Fruit fly (Drosophila melanogaster) whole organism, embryonic: Measurements from ENCODE around the gene CG34313.

Experiments used
- ATbp ChIP-seq: fragments of 200-800 bp; sonication (Bioruptor generic); optimal IDR thresholded peaks from 2 replicates; lab custom pipeline; 2017; ENCODE audit warnings: missing biosample characterization, mild to moderate bottlenecking, missing genetic modification characterization, missing genetic modification reagents
- Bgb ChIP-seq: fragments of 200-800 bp; sonication (Bioruptor generic); IDR thresholded peaks from 2 replicates; pipeline ENCODE4 v1.3.6; 2022; ENCODE audit warnings: missing biosample characterization, missing genetic modification characterization; ENCODE audit not compliant: partially characterized antibody
- BtbVII ChIP-seq: fragments of 200-800 bp; sonication (Bioruptor generic); optimal IDR thresholded peaks from 3 replicates; lab custom pipeline; 2017; ENCODE audit warnings: missing biosample characterization, mild to moderate bottlenecking, missing genetic modification characterization
- CG10543 ChIP-seq: fragments of 200-800 bp; sonication (Bioruptor generic); optimal IDR thresholded peaks from 3 replicates; lab custom pipeline; 2017; ENCODE audit warnings: missing biosample characterization, mild to moderate bottlenecking, missing genetic modification characterization, moderate library complexity
- CG13624 ChIP-seq: fragments of 200-800 bp; sonication (Bioruptor generic); optimal IDR thresholded peaks from 2 replicates; lab custom pipeline; 2016; ENCODE audit warnings: missing biosample characterization, missing genetic modification characterization
- CG14965 ChIP-seq: fragments of 200-800 bp; sonication (Bioruptor generic); optimal IDR thresholded peaks from 2 replicates; lab custom pipeline; 2016; ENCODE audit warnings: missing biosample characterization, missing genetic modification characterization, borderline replicate concordance
- CG1529 ChIP-seq: fragments of 200-800 bp; sonication (Bioruptor generic); optimal IDR thresholded peaks from 3 replicates; lab custom pipeline; 2018; ENCODE audit warnings: missing biosample characterization, missing genetic modification characterization
- CG16863 ChIP-seq: fragments of 200-800 bp; sonication (Bioruptor generic); optimal IDR thresholded peaks from 3 replicates; lab custom pipeline; 2016; ENCODE audit warnings: missing biosample characterization, missing genetic modification characterization
- CG17361 ChIP-seq: fragments of 200-800 bp; sonication (Bioruptor generic); IDR thresholded peaks from 3 replicates; pipeline ENCODE4 v1.3.6; 2022; ENCODE audit warnings: missing biosample characterization, missing genetic modification characterization
- CG17829 ChIP-seq: fragments of 200-800 bp; optimal IDR thresholded peaks from 2 replicates; lab custom pipeline; 2019; ENCODE audit warnings: missing biosample characterization, mild to moderate bottlenecking, missing genetic modification characterization, moderate library complexity
- CG18619 ChIP-seq: fragments of 200-800 bp; sonication (Bioruptor generic); optimal IDR thresholded peaks from 3 replicates; lab custom pipeline; 2017; ENCODE audit warnings: missing biosample characterization, mild to moderate bottlenecking, missing genetic modification characterization
- CG18764 ChIP-seq: fragments of 200-800 bp; sonication (Bioruptor generic); optimal IDR thresholded peaks from 3 replicates; lab custom pipeline; 2016; ENCODE audit warnings: missing biosample characterization, missing genetic modification characterization
- CG2199 ChIP-seq: fragments of 200-800 bp; sonication (Bioruptor generic); IDR thresholded peaks from 3 replicates; pipeline ENCODE4 v1.3.6; 2022; ENCODE audit warnings: missing biosample characterization, missing genetic modification characterization
- CG32767 ChIP-seq: fragments of 200-800 bp; sonication (Bioruptor generic); IDR thresholded peaks from 2 replicates; pipeline ENCODE4 v1.3.6; 2022; ENCODE audit warnings: missing biosample characterization, missing genetic modification characterization
- CG34376 ChIP-seq: fragments of 200-800 bp; sonication (Bioruptor generic); optimal IDR thresholded peaks from 2 replicates; lab custom pipeline; 2018; ENCODE audit warnings: missing biosample characterization, mild to moderate bottlenecking, missing genetic modification characterization
- CG3995 ChIP-seq: fragments of 200-800 bp; sonication (Bioruptor generic); optimal IDR thresholded peaks from 3 replicates; lab custom pipeline; 2016; ENCODE audit warnings: missing biosample characterization, missing genetic modification characterization
- CG6683 ChIP-seq: fragments of 200-800 bp; sonication (Bioruptor generic); optimal IDR thresholded peaks from 2 replicates; lab custom pipeline; 2017; ENCODE audit warnings: missing biosample characterization, mild to moderate bottlenecking, missing genetic modification characterization, missing genetic modification reagents
- CG6765 ChIP-seq: fragments of 200-800 bp; sonication (Bioruptor generic); optimal IDR thresholded peaks from 3 replicates; lab custom pipeline; 2017; ENCODE audit warnings: missing biosample characterization, mild to moderate bottlenecking, missing genetic modification characterization
- CG6813 ChIP-seq: fragments of 200-800 bp; sonication (Bioruptor generic); optimal IDR thresholded peaks from 2 replicates; lab custom pipeline; 2017; ENCODE audit warnings: missing biosample characterization, missing genetic modification characterization, mild to moderate bottlenecking, moderate library complexity, missing genetic modification reagents
- CG8290 ChIP-seq, 3 experiments: fragments of 200-800 bp; sonication (Bioruptor generic); optimal IDR thresholded peaks; 2 replicates each; lab custom pipeline; 2016 to 2019; ENCODE audit warnings: missing biosample characterization in 3 of 3, missing genetic modification characterization in 3 of 3, mild to moderate bottlenecking in 2 of 3, moderate library complexity in 1 of 3
- D19A ChIP-seq: fragments of 200-800 bp; optimal IDR thresholded peaks from 3 replicates; lab custom pipeline; 2019; ENCODE audit warnings: missing biosample characterization, mild to moderate bottlenecking, missing genetic modification characterization, moderate library complexity
- Dbx ChIP-seq: fragments of 200-800 bp; sonication (Bioruptor generic); IDR thresholded peaks from 3 replicates; pipeline ENCODE4 v1.3.6; 2022; ENCODE audit warnings: missing biosample characterization, missing genetic modification characterization
- Ets65A ChIP-seq: fragments of 200-800 bp; sonication (Bioruptor generic); peaks from one replicate; lab custom pipeline; 2016; ENCODE audit warnings: missing biosample characterization, missing genetic modification characterization
- GATAe ChIP-seq: fragments of 200-800 bp; sonication (Bioruptor generic); conservative IDR thresholded peaks from 2 replicates; pipeline ENCODE4 v1.3.6; 2022; ENCODE audit warnings: missing biosample characterization, missing genetic modification characterization
- Hey ChIP-seq: fragments of 200-800 bp; sonication (Bioruptor generic); optimal IDR thresholded peaks from 3 replicates; lab custom pipeline; 2018; ENCODE audit warnings: missing biosample characterization, mild to moderate bottlenecking, missing genetic modification characterization
- Med ChIP-seq: fragments of 200-800 bp; sonication (Bioruptor generic); peaks from one replicate; lab custom pipeline; 2016; ENCODE audit warnings: missing biosample characterization, missing genetic modification characterization, mild to moderate bottlenecking, inconsistent platforms, moderate library complexity
- Nf-YC ChIP-seq: fragments of 200-800 bp; optimal IDR thresholded peaks from 3 replicates; lab custom pipeline; 2019; ENCODE audit warnings: missing biosample characterization, mild to moderate bottlenecking, missing genetic modification characterization, moderate library complexity
- Opbp ChIP-seq: fragments of 200-800 bp; sonication (Bioruptor generic); IDR thresholded peaks from 3 replicates; pipeline ENCODE4 v1.3.6; 2022; ENCODE audit warnings: missing biosample characterization, missing genetic modification characterization; ENCODE audit not compliant: partially characterized antibody
- Pdp1 ChIP-seq, 2 experiments: fragments of 200-800 bp; sonication (Bioruptor generic); optimal IDR thresholded peaks; 3 replicates each; lab custom pipeline; 2016; ENCODE audit warnings: missing biosample characterization in 2 of 2, missing genetic modification characterization in 2 of 2, mild to moderate bottlenecking in 1 of 2, moderate library complexity in 1 of 2
- chinmo ChIP-seq: fragments of 200-800 bp; sonication (Bioruptor generic); IDR thresholded peaks from 4 replicates; pipeline ENCODE4 v1.3.6; 2022; ENCODE audit warnings: missing biosample characterization, missing genetic modification characterization; ENCODE audit not compliant: partially characterized antibody
- exex ChIP-seq: fragments of 200-800 bp; sonication (Bioruptor generic); optimal IDR thresholded peaks from 4 replicates; lab custom pipeline; 2018; ENCODE audit warnings: missing biosample characterization, mild to moderate bottlenecking, missing genetic modification characterization, moderate library complexity
- grn ChIP-seq: fragments of 200-800 bp; sonication (Bioruptor generic); optimal IDR thresholded peaks from 3 replicates; lab custom pipeline; 2017; ENCODE audit warnings: missing biosample characterization, missing genetic modification characterization
- hb ChIP-seq: fragments of 200-800 bp; sonication (Bioruptor generic); IDR thresholded peaks from 3 replicates; pipeline ENCODE4 v1.3.6; 2022; ENCODE audit warnings: missing biosample characterization, missing genetic modification characterization; ENCODE audit not compliant: partially characterized antibody
- lab ChIP-seq: fragments of 200-800 bp; sonication (Bioruptor generic); optimal IDR thresholded peaks from 3 replicates; lab custom pipeline; 2017; ENCODE audit warnings: missing biosample characterization, missing genetic modification characterization, mild to moderate bottlenecking, moderate library complexity, missing genetic modification reagents
- mirr ChIP-seq: fragments of 200-800 bp; sonication (Bioruptor generic); optimal IDR thresholded peaks from 3 replicates; lab custom pipeline; 2018; ENCODE audit warnings: missing biosample characterization, mild to moderate bottlenecking, missing genetic modification characterization
- onecut ChIP-seq: fragments of 200-800 bp; sonication (Bioruptor generic); IDR thresholded peaks from 2 replicates; pipeline ENCODE4 v1.3.6; 2022; ENCODE audit warnings: missing biosample characterization, missing genetic modification characterization
- sd ChIP-seq: fragments of 200-800 bp; sonication (Bioruptor generic); optimal IDR thresholded peaks from 3 replicates; lab custom pipeline; 2018; ENCODE audit warnings: missing biosample characterization, mild to moderate bottlenecking, missing genetic modification characterization, moderate library complexity
- so ChIP-seq: fragments of 200-800 bp; sonication (Bioruptor generic); IDR thresholded peaks from 3 replicates; pipeline ENCODE4 v1.3.6; 2022; ENCODE audit warnings: missing biosample characterization, missing genetic modification characterization
- sug ChIP-seq: fragments of 200-800 bp; optimal IDR thresholded peaks from 2 replicates; lab custom pipeline; 2019; ENCODE audit warnings: missing biosample characterization, mild to moderate bottlenecking, missing genetic modification characterization, moderate library complexity
- unc-4 ChIP-seq: fragments of 200-800 bp; sonication (Bioruptor generic); IDR thresholded peaks from 2 replicates; pipeline ENCODE4 v1.3.6; 2022; ENCODE audit warnings: missing biosample characterization, missing genetic modification characterization; ENCODE audit not compliant: partially characterized antibody
- zen2 ChIP-seq: fragments of 200-800 bp; sonication (Bioruptor generic); IDR thresholded peaks from 3 replicates; pipeline ENCODE4 v1.3.6; 2022; ENCODE audit warnings: missing biosample characterization, missing genetic modification characterization; ENCODE audit not compliant: partially characterized antibody

Gene CG34313

DNA sequence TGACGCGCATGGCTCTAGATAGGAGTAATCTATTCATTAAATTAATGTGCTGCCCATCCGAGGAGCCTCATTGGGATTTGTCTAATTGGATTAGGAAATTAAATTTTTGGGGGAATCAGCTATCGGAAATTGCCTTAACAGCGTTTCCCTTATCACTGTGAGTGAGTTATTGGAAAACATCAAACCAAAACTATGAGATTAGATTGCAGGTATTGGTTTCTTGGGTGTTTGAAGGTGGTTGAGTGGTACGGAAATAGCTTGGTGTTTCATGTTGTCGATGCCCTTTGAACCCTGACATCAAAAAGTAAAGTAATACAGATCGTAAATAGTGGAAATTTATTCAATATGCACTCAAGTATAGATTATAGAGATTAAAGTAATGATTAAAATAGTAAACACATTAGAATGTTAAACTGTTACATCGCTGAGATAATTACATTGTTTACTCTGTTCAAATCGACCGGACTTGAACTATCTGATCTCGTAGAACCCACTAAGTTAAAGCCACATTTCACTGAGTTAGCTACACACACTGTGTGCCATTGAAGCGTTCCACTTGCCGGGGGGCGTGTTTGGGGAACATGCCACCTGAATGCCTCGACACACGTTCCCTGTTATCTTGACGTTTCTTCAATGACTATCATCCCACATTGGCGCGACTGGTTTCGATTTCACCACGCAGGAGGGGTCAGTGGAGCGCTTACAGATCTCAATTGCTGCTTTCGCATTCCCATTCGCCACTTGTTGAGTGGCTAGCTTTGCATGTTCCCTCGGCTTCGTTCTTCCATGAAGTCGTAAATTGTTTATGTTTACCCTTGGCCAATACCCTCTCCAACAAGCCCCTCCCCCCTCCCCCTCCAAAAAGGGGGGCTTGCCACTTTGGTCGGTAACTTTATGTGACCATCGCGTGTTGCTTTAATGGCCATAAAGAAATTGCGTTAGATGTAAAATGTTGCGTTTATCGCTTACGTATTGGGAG is 3.8 kb downstream of the CG34313 start (continued):
- peak; percentile 11 for TF ChIP-seq Hey
- TF ChIP-seq, all 482 proteins: peak for 41

DNA sequence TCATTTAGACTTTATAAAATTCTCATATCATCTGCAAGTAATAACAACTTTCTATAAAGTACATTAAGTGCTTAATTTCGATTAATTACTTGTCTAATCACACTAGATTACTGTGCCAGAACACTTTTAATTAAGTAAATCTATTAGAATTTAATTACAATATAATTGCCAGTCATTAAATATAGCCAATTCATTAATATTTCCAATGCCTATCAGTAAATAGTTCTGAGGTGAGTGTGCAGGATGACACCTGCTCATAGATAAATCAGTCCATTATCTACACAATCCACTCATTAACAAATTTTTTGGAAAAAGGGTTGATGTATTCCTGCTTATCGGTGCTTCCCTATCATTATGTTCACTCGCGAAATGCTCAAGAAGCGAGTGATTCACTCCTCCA is 5.4 kb downstream of the CG34313 start:
- no peak for TF ChIP-seq CG18764 (GFP tag; lab: Kevin White, UChicago)
- TF ChIP-seq CG6813 (GFP tag; lab: Kevin White, UChicago), result no peak
- TF ChIP-seq sd (tag; lab: Kevin White, UChicago), result peak; percentile 49
- TF ChIP-seq zen2, result no peak
- TF ChIP-seq Nf-YC, result no peak
- TF ChIP-seq exex, result peak; percentile 86

DNA sequence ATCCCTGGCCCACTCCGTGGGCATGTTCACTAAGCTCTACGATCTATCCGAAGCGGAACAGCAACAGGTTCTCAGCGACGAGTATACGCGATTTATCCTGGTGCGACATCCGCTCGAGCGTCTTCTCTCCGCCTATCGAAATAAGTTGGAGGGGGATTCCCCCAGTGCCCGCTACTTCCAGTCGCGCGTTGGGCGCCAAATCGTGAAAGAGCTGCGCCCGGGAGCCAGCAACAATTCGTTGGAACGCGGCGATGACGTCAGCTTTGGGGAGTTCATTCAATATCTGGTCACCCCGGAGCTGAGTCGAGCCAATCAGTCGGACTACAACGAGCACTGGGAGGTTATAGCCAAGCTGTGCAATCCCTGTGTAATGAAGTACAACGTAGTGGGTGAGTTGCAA is 6.0 kb downstream of the CG34313 start:
- TF ChIP-seq Med (GFP tag; lab: Kevin White, UChicago) (peak; percentile 50), CG6765 (GFP tag; lab: Kevin White, UChicago) (no peak), Ets65A (GFP tag; lab: Kevin White, UChicago) (peak; percentile 31), onecut (no peak), CG17361 (GFP tag; lab: Robert Waterston, UW) (0 out of 3 replicates have a peak, but pooled peaks have one; percentile 20), Dbx (GFP tag; lab: Robert Waterston, UW) (0 out of 3 replicates have a peak, but pooled peaks have one; percentile 11), hb (GFP tag; lab: Robert Waterston, UW) (0 out of 3 replicates have a peak, but pooled peaks have one; percentile 10)

dm6 chr2L:16886459-16886858 is 7.1 kb downstream of the CG34313 start:
- TF ChIP-seq CG8290 (GFP tag; optimal IDR thresholded peaks at IDR 0.05; lab: Kevin White, UChicago) (no peak), CG8290 (tag; optimal IDR thresholded peaks at IDR 0.05; lab: Kevin White, UChicago) (peak in 1 of 2 experiments; percentile 45), mirr (GFP tag; lab: Kevin White, UChicago) (peak; percentile 18), CG17829 (tag; lab: Kevin White, UChicago) (no peak), sug (tag; lab: Kevin White, UChicago) (peak; percentile 44), CG1529 (GFP tag; lab: Kevin White, UChicago) (no peak), Pdp1 (GFP tag; optimal IDR thresholded peaks at IDR 0.05; lab: Kevin White, UChicago) (peak in 1 of 2 experiments; percentile 0), ATbp (GFP tag; lab: Kevin White, UChicago) (no peak), grn (GFP tag; lab: Kevin White, UChicago) (no peak), CG16863 (no peak), CG18619 (GFP tag; lab: Kevin White, UChicago) (no peak), unc-4 (GFP tag; lab: Robert Waterston, UW) (no peak), GATAe (GFP tag; lab: Robert Waterston, UW) (no peak), CG14965 (GFP tag; lab: Kevin White, UChicago) (no peak), CG6683 (GFP tag; lab: Kevin White, UChicago) (no peak), exex (peak; percentile 33), CG34376 (peak; percentile 1), CG13624 (peak; percentile 55), Med (GFP tag; lab: Kevin White, UChicago) (peak; percentile 65), CG32767 (GFP tag; lab: Robert Waterston, UW) (peak; percentile 50; the same call in 1 of the 2 replicates), lab (GFP tag; lab: Kevin White, UChicago) (peak; percentile 15), BtbVII (GFP tag; lab: Kevin White, UChicago) (peak; percentile 16), chinmo (GFP tag; lab: Robert Waterston, UW) (peak; percentile 93), D19A (tag; lab: Kevin White, UChicago) (no peak), CG3995 (GFP tag; lab: Kevin White, UChicago) (no peak), so (0 out of 3 replicates have a peak, but pooled peaks have one; percentile 6), Opbp (GFP tag; lab: Robert Waterston, UW) (no peak), CG2199 (GFP tag; lab: Robert Waterston, UW) (peak; percentile 92; the same call in 2 of the 3 replicates), Bgb (GFP tag; lab: Robert Waterston, UW) (peak; percentile 37; the same call in 1 of the 2 replicates), CG10543 (peak; percentile 47)
